Worm (Caenorhabditis elegans): ENCODE measurements around the gene F56C9.10.

F56C9.10 gene

ce11 chrIII:7338009-7338408 is 2.9 kb upstream of the F56C9.10 start:
- TF ChIP-seq madf-3 (GFP tag; IDR thresholded peaks at IDR 0.05) (0 out of 2 replicates have a peak, but pooled peaks have one; percentile 22), nfya-2 (GFP tag; IDR thresholded peaks at IDR 0.05) (no peak), pbrm-1 (GFP tag; IDR thresholded peaks at IDR 0.05) (0 out of 2 replicates have a peak, but pooled peaks have one; percentile 4)

ce11 chrIII:7336214-7336613 is 1.1 kb upstream of the F56C9.10 start, which contains the start of gene gsp-2:
Gene gsp-2 (plus strand): TSS chrIII:7336587.
- TF ChIP-seq pbrm-1 (GFP tag; IDR thresholded peaks at IDR 0.05), result no peak; the same call in 1 of the 2 replicates
- TF ChIP-seq nhr-120 (GFP tag; IDR thresholded peaks at IDR 0.05), result no peak
- no peak for TF ChIP-seq sdz-38 (tag; optimal IDR thresholded peaks at IDR 0.05)
- TF ChIP-seq Y79H2A.3 (GFP tag; conservative IDR thresholded peaks at IDR 0.05), result no peak
- TF ChIP-seq ZK185.1 (tag; optimal IDR thresholded peaks at IDR 0.05; ENCODE audit: poor library complexity, severe bottlenecking), result no peak
- TF ChIP-seq cebp-1 (GFP tag; IDR thresholded peaks at IDR 0.05), result no peak
- peak; percentile 69 for TF ChIP-seq cebp-1 (tag; optimal IDR thresholded peaks at IDR 0.05)
- TF ChIP-seq nhr-179 (tag; optimal IDR thresholded peaks at IDR 0.05), result no peak
- no peak for TF ChIP-seq aptf-3 (GFP tag; IDR thresholded peaks at IDR 0.05)
- TF ChIP-seq ztf-3 (GFP tag; optimal IDR thresholded peaks at IDR 0.05), result no peak
- no peak for TF ChIP-seq die-1 (tag; optimal IDR thresholded peaks at IDR 0.05)
- TF ChIP-seq snpc-4 (GFP tag; optimal IDR thresholded peaks at IDR 0.05), result no peak
- peak in 3 of 4 experiments; percentile 10 to 45 (median 35) for TF ChIP-seq snpc-4 (tag; optimal IDR thresholded peaks at IDR 0.05)
- no peak for TF ChIP-seq nhr-27 (tag; optimal IDR thresholded peaks at IDR 0.05)
- TF ChIP-seq aptf-2 (GFP tag; conservative IDR thresholded peaks at IDR 0.05), result no peak
- TF ChIP-seq ceh-58 (GFP tag; IDR thresholded peaks at IDR 0.05), result no peak
- peak; percentile 87 for TF ChIP-seq dox-1 (GFP tag; IDR thresholded peaks at IDR 0.05)
- TF ChIP-seq tlf-1 (GFP tag; optimal IDR thresholded peaks at IDR 0.05), result peak; percentile 5
- peak; percentile 13 for TF ChIP-seq dpl-1 (GFP tag; optimal IDR thresholded peaks at IDR 0.05)
- 0 out of 2 replicates have a peak, but pooled peaks have one; percentile 16 for TF ChIP-seq ceh-100 (GFP tag; IDR thresholded peaks at IDR 0.05)
- TF ChIP-seq akir-1 (GFP tag; optimal IDR thresholded peaks at IDR 0.05), result no peak
- no peak for TF ChIP-seq tbx-9 (tag; optimal IDR thresholded peaks at IDR 0.05; ENCODE audit: borderline replicate concordance)
- TF ChIP-seq ceh-91 (GFP tag; IDR thresholded peaks at IDR 0.05), result peak; percentile 36; the same call in 1 of the 2 replicates
- 0 out of 2 replicates have a peak, but pooled peaks have one; percentile 14 for TF ChIP-seq cebp-2 (GFP tag; IDR thresholded peaks at IDR 0.05)
- TF ChIP-seq ztf-28 (GFP tag; IDR thresholded peaks at IDR 0.05), result no peak
- no peak for TF ChIP-seq C06A6.2 (GFP tag; conservative IDR thresholded peaks at IDR 0.05)
- no peak for TF ChIP-seq lin-35 (GFP tag; optimal IDR thresholded peaks at IDR 0.05)
- peak; percentile 63; the same call in 1 of the 2 replicates for TF ChIP-seq nfyb-1 (GFP tag; IDR thresholded peaks at IDR 0.05)
- no peak for TF ChIP-seq repo-1 (tag; optimal IDR thresholded peaks at IDR 0.05)
- no peak for TF ChIP-seq mes-4 (tag; optimal IDR thresholded peaks at IDR 0.05)
- no peak for TF ChIP-seq athp-1 (tag; optimal IDR thresholded peaks at IDR 0.05)
- peak; percentile 43 for TF ChIP-seq snpc-3.4 (tag; optimal IDR thresholded peaks at IDR 0.05)
- no peak for TF ChIP-seq sea-2 (GFP tag; IDR thresholded peaks at IDR 0.05)
- no peak for TF ChIP-seq unc-62 (GFP tag; optimal IDR thresholded peaks at IDR 0.05)
- TF ChIP-seq ztf-25 (GFP tag; IDR thresholded peaks at IDR 0.05), result no peak
- TF ChIP-seq egrh-3 (GFP tag; IDR thresholded peaks at IDR 0.05), result peak; percentile 60; the same call in 1 of the 2 replicates
- peak; percentile 26 for TF ChIP-seq lsy-27 (tag; optimal IDR thresholded peaks at IDR 0.05; ENCODE audit: borderline replicate concordance, insufficient read depth)
- no peak for TF ChIP-seq F10E7.11 (tag; optimal IDR thresholded peaks at IDR 0.05)
- no peak; the same call in 1 of the 2 replicates for TF ChIP-seq D2030.7 (GFP tag; IDR thresholded peaks at IDR 0.05)
- no peak for TF ChIP-seq B0261.1 (tag; optimal IDR thresholded peaks at IDR 0.05)
- TF ChIP-seq mcd-1 (GFP tag; IDR thresholded peaks at IDR 0.05), result peak; percentile 84
- peak; percentile 69 for TF ChIP-seq ceh-27 (GFP tag; optimal IDR thresholded peaks at IDR 0.05)
- no peak for TF ChIP-seq rec-8 (tag; optimal IDR thresholded peaks at IDR 0.05)
- peak; percentile 40; the same call in 1 of the 2 replicates for TF ChIP-seq attf-3 (GFP tag; conservative IDR thresholded peaks at IDR 0.05)
- peak; percentile 54 for TF ChIP-seq tbp1 (GFP tag; optimal IDR thresholded peaks at IDR 0.05)

All from whole organism, young adult.